Fruit fly (Drosophila melanogaster) whole organism, embryonic: Measurements from ENCODE around the gene scat.

Source experiments
- Asciz ChIP-seq: fragments of 200-800 bp; sonication (Bioruptor generic); optimal IDR thresholded peaks from 2 replicates; lab custom pipeline; 2017; ENCODE audit warnings: missing biosample characterization, mild to moderate bottlenecking, missing genetic modification characterization, missing genetic modification reagents
- Bgb ChIP-seq: fragments of 200-800 bp; sonication (Bioruptor generic); IDR thresholded peaks from 2 replicates; pipeline ENCODE4 v1.3.6; 2022; ENCODE audit warnings: missing biosample characterization, missing genetic modification characterization; ENCODE audit not compliant: partially characterized antibody
- CG10147 ChIP-seq: fragments of 200-800 bp; sonication (Bioruptor generic); optimal IDR thresholded peaks from 2 replicates; lab custom pipeline; 2019; ENCODE audit warnings: missing biosample characterization, mild to moderate bottlenecking, missing genetic modification characterization, moderate library complexity
- CG13287 ChIP-seq: fragments of 200-800 bp; sonication (Bioruptor generic); IDR thresholded peaks from 2 replicates; pipeline ENCODE4 v1.3.6; 2022; ENCODE audit warnings: missing biosample characterization, missing genetic modification characterization; ENCODE audit not compliant: partially characterized antibody
- CG14014 ChIP-seq: fragments of 200-800 bp; sonication (Bioruptor generic); IDR thresholded peaks from 2 replicates; pipeline ENCODE4 v1.3.6; 2022; ENCODE audit warnings: missing biosample characterization, missing genetic modification characterization
- CG14860 ChIP-seq: fragments of 200-800 bp; sonication (Bioruptor generic); IDR thresholded peaks from 3 replicates; pipeline ENCODE4 v1.3.6; 2022; ENCODE audit warnings: missing biosample characterization, missing genetic modification characterization; ENCODE audit not compliant: partially characterized antibody
- CG17328 ChIP-seq: fragments of 200-800 bp; sonication (Bioruptor generic); IDR thresholded peaks from 2 replicates; pipeline ENCODE4 v1.3.6; 2022; ENCODE audit warnings: missing biosample characterization, missing genetic modification characterization
- CG1832 ChIP-seq: fragments of 200-800 bp; sonication (Bioruptor generic); optimal IDR thresholded peaks from 2 replicates; lab custom pipeline; 2017; ENCODE audit warnings: missing biosample characterization, mild to moderate bottlenecking, missing genetic modification characterization, inconsistent platforms
- CG2120 ChIP-seq: fragments of 200-800 bp; sonication (Bioruptor generic); optimal IDR thresholded peaks from 3 replicates; lab custom pipeline; 2016; ENCODE audit warnings: missing biosample characterization, missing genetic modification characterization
- CG2199 ChIP-seq: fragments of 200-800 bp; sonication (Bioruptor generic); IDR thresholded peaks from 3 replicates; pipeline ENCODE4 v1.3.6; 2022; ENCODE audit warnings: missing biosample characterization, missing genetic modification characterization
- CG2875 ChIP-seq: fragments of 200-800 bp; sonication (Bioruptor generic); optimal IDR thresholded peaks from 2 replicates; lab custom pipeline; 2017; ENCODE audit warnings: missing biosample characterization, mild to moderate bottlenecking, missing genetic modification characterization, missing genetic modification reagents
- CG33213 ChIP-seq: fragments of 200-800 bp; sonication (Bioruptor generic); optimal IDR thresholded peaks from 3 replicates; lab custom pipeline; 2016; ENCODE audit warnings: missing biosample characterization, missing genetic modification characterization
- CG6791 ChIP-seq: fragments of 200-800 bp; sonication (Bioruptor generic); IDR thresholded peaks from 3 replicates; pipeline ENCODE4 v1.3.6; 2022; ENCODE audit warnings: missing biosample characterization, missing genetic modification characterization; ENCODE audit not compliant: partially characterized antibody
- CG8388 ChIP-seq: fragments of 200-800 bp; sonication (Bioruptor generic); optimal IDR thresholded peaks from 2 replicates; lab custom pipeline; 2019; ENCODE audit warnings: missing biosample characterization, mild to moderate bottlenecking, missing genetic modification characterization, moderate library complexity
- CG9797 ChIP-seq: fragments of 200-800 bp; sonication (Bioruptor generic); optimal IDR thresholded peaks from 3 replicates; lab custom pipeline; 2018; ENCODE audit warnings: missing biosample characterization, mild to moderate bottlenecking, missing genetic modification characterization
- CTCF ChIP-seq: fragments of 200-800 bp; sonication (Bioruptor generic); optimal IDR thresholded peaks from 2 replicates; lab custom pipeline; 2017; ENCODE audit warnings: missing biosample characterization, mild to moderate bottlenecking, missing genetic modification characterization, moderate library complexity
- D19B ChIP-seq: fragments of 200-800 bp; sonication (Bioruptor generic); optimal IDR thresholded peaks from 2 replicates; lab custom pipeline; 2017; ENCODE audit warnings: missing biosample characterization, mild to moderate bottlenecking, missing genetic modification characterization
- HHEX ChIP-seq: fragments of 200-800 bp; sonication (Bioruptor generic); optimal IDR thresholded peaks from 3 replicates; lab custom pipeline; 2017; ENCODE audit warnings: missing biosample characterization, mild to moderate bottlenecking, missing genetic modification characterization, missing genetic modification reagents
- HLH3B ChIP-seq: fragments of 200-800 bp; sonication (Bioruptor generic); IDR thresholded peaks from 2 replicates; pipeline ENCODE4 v1.3.6; 2022; ENCODE audit warnings: missing biosample characterization, missing genetic modification characterization
- HLHmδ ChIP-seq: fragments of 200-800 bp; sonication (Bioruptor generic); optimal IDR thresholded peaks from 2 replicates; lab custom pipeline; 2018; ENCODE audit warnings: missing biosample characterization, mild to moderate bottlenecking, missing genetic modification characterization, moderate library complexity
- Hand ChIP-seq: fragments of 200-800 bp; sonication (Bioruptor generic); optimal IDR thresholded peaks from 2 replicates; lab custom pipeline; 2017; ENCODE audit warnings: mild to moderate bottlenecking, missing biosample characterization, missing genetic modification reagents, missing genetic modification characterization
- Hmr ChIP-seq: fragments of 200-800 bp; sonication (Bioruptor generic); optimal IDR thresholded peaks from 3 replicates; lab custom pipeline; 2017; ENCODE audit warnings: mild to moderate bottlenecking, missing biosample characterization, missing genetic modification reagents, missing genetic modification characterization
- Hr51 ChIP-seq, 2 experiments: fragments of 200-800 bp; sonication (Bioruptor generic); optimal IDR thresholded peaks; 2 replicates in 1 of 2; 3 replicates in 1 of 2; lab custom pipeline; 2016 to 2018; ENCODE audit warnings: missing biosample characterization in 2 of 2, missing genetic modification characterization in 2 of 2, mild to moderate bottlenecking in 1 of 2, moderate library complexity in 1 of 2
- Hr78 ChIP-seq, 2 experiments: fragments of 200-800 bp in 1 of 2; fragments of >200 bp in 1 of 2; sonication (Bioruptor generic) in 1 of 2; optimal IDR thresholded peaks; 2 replicates each; lab custom pipeline; 2017 to 2019; ENCODE audit warnings: missing biosample characterization in 2 of 2, missing genetic modification characterization in 2 of 2, mild to moderate bottlenecking in 1 of 2, moderate library complexity in 1 of 2
- Neu2 ChIP-seq: fragments of 200-800 bp; sonication (Bioruptor generic); optimal IDR thresholded peaks from 3 replicates; lab custom pipeline; 2016; ENCODE audit warnings: missing biosample characterization, missing genetic modification characterization, borderline replicate concordance
- NfI ChIP-seq: fragments of 200-800 bp; sonication (Bioruptor generic); optimal IDR thresholded peaks from 3 replicates; lab custom pipeline; 2018; ENCODE audit warnings: missing biosample characterization, mild to moderate bottlenecking, missing genetic modification characterization, moderate library complexity
- Scr ChIP-seq: fragments of 200-800 bp; sonication (Bioruptor generic); IDR thresholded peaks from 2 replicates; pipeline ENCODE4 v1.3.6; 2022; ENCODE audit warnings: missing biosample characterization, missing genetic modification characterization; ENCODE audit not compliant: partially characterized antibody
- Sox102F ChIP-seq: fragments of 200-800 bp; sonication (Bioruptor generic); optimal IDR thresholded peaks from 2 replicates; lab custom pipeline; 2018; ENCODE audit warnings: missing biosample characterization, mild to moderate bottlenecking, missing genetic modification characterization, moderate library complexity
- Sry-δ ChIP-seq: fragments of 200-800 bp; sonication (Bioruptor generic); optimal IDR thresholded peaks from 2 replicates; lab custom pipeline; 2016; ENCODE audit warnings: missing biosample characterization, missing genetic modification characterization
- bbx ChIP-seq: fragments of 200-800 bp; sonication (Bioruptor generic); IDR thresholded peaks from 2 replicates; pipeline ENCODE4 v1.3.6; 2022; ENCODE audit warnings: missing biosample characterization, missing genetic modification characterization; ENCODE audit not compliant: partially characterized antibody
- bsh ChIP-seq, 2 experiments: fragments of 200-800 bp; sonication (Bioruptor generic); optimal IDR thresholded peaks; 2 replicates each; lab custom pipeline; 2017 to 2018; ENCODE audit warnings: mild to moderate bottlenecking in 2 of 2, missing biosample characterization in 2 of 2, missing genetic modification characterization in 2 of 2, moderate library complexity in 1 of 2
- danr ChIP-seq: fragments of 200-800 bp; sonication (Bioruptor generic); IDR thresholded peaks from 2 replicates; pipeline ENCODE4 v1.3.6; 2022; ENCODE audit warnings: missing biosample characterization, missing genetic modification characterization
- jumu ChIP-seq: fragments of 200-800 bp; sonication (Bioruptor generic); optimal IDR thresholded peaks from 3 replicates; lab custom pipeline; 2016; ENCODE audit warnings: missing biosample characterization, missing genetic modification characterization
- knrl ChIP-seq: fragments of 200-800 bp; sonication (Bioruptor generic); IDR thresholded peaks from 3 replicates; pipeline ENCODE4 v1.3.6; 2022; ENCODE audit warnings: missing biosample characterization, missing genetic modification characterization; ENCODE audit not compliant: partially characterized antibody
- lov ChIP-seq, 2 experiments: fragments of 200-800 bp in 1 of 2; fragments of >200 bp in 1 of 2; sonication (Bioruptor generic) in 1 of 2; IDR thresholded peaks in 1 of 2; optimal IDR thresholded peaks in 1 of 2; 2 replicates in 1 of 2; 3 replicates in 1 of 2; pipeline versions ENCODE4 v1.3.6 to Lab custom; 2017 to 2022; ENCODE audit warnings: missing biosample characterization in 1 of 2, missing genetic modification characterization in 1 of 2
- nerfin-1 ChIP-seq: fragments of 200-800 bp; sonication (Bioruptor generic); optimal IDR thresholded peaks from 3 replicates; lab custom pipeline; 2019; ENCODE audit warnings: missing biosample characterization, mild to moderate bottlenecking, missing genetic modification characterization, moderate library complexity
- onecut ChIP-seq: fragments of 200-800 bp; sonication (Bioruptor generic); IDR thresholded peaks from 2 replicates; pipeline ENCODE4 v1.3.6; 2022; ENCODE audit warnings: missing biosample characterization, missing genetic modification characterization
- pita ChIP-seq: fragments of 200-800 bp; sonication (Bioruptor generic); optimal IDR thresholded peaks from 2 replicates; lab custom pipeline; 2017; ENCODE audit warnings: missing biosample characterization, mild to moderate bottlenecking, missing genetic modification characterization
- pzg ChIP-seq: fragments of 200-800 bp; sonication (Bioruptor generic); optimal IDR thresholded peaks from 3 replicates; lab custom pipeline; 2018; ENCODE audit warnings: missing biosample characterization, mild to moderate bottlenecking, missing genetic modification characterization, moderate library complexity
- ro ChIP-seq: fragments of 200-800 bp; sonication (Bioruptor generic); IDR thresholded peaks from 2 replicates; pipeline ENCODE4 v1.3.6; 2022; ENCODE audit warnings: missing biosample characterization, missing genetic modification characterization
- seq ChIP-seq: fragments of 200-800 bp; sonication (Bioruptor generic); IDR thresholded peaks from 2 replicates; pipeline ENCODE4 v1.3.6; 2022; ENCODE audit warnings: missing biosample characterization, missing genetic modification characterization
- slbo ChIP-seq: fragments of 200-800 bp; sonication (Bioruptor generic); IDR thresholded peaks from 2 replicates; pipeline ENCODE4 v1.3.6; 2022; ENCODE audit warnings: missing biosample characterization, missing genetic modification characterization
- sr ChIP-seq: fragments of 200-800 bp; sonication (Bioruptor generic); IDR thresholded peaks from 3 replicates; pipeline ENCODE4 v1.3.6; 2022; ENCODE audit warnings: missing biosample characterization, missing genetic modification characterization
- stc ChIP-seq: fragments of 200-800 bp; sonication (Bioruptor generic); IDR thresholded peaks from 2 replicates; pipeline ENCODE4 v1.3.6; 2022; ENCODE audit warnings: missing biosample characterization, missing genetic modification characterization
- trem ChIP-seq: fragments of 200-800 bp; optimal IDR thresholded peaks from 3 replicates; lab custom pipeline; 2019; ENCODE audit warnings: missing biosample characterization, mild to moderate bottlenecking, missing genetic modification characterization, moderate library complexity
- twi ChIP-seq: fragments of 200-800 bp; optimal IDR thresholded peaks from 2 replicates; lab custom pipeline; 2019; ENCODE audit warnings: missing biosample characterization, mild to moderate bottlenecking, missing genetic modification characterization, moderate library complexity
- zen ChIP-seq: fragments of 200-800 bp; sonication (Bioruptor generic); optimal IDR thresholded peaks from 3 replicates; lab custom pipeline; 2018; ENCODE audit warnings: missing biosample characterization, mild to moderate bottlenecking, missing genetic modification characterization, moderate library complexity
- zen2 ChIP-seq: fragments of 200-800 bp; sonication (Bioruptor generic); IDR thresholded peaks from 3 replicates; pipeline ENCODE4 v1.3.6; 2022; ENCODE audit warnings: missing biosample characterization, missing genetic modification characterization; ENCODE audit not compliant: partially characterized antibody

scat gene

DNA sequence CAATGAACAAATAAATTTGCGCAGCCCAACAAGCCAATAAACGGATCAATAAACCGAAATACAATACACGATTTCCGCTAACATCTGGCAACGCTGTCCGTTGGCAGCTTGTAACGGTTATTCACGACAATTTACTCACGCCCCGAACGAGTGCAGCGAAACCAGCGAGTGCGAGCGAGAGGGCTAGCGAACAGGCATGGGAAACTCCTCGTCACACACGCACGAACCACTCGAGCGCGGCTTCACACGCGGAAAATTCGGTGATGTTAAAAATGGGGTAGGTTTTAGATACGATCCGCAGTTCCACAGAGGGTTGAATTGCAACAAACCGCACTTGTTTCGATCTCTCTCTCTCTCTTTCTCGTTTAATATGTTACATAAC is 28.9 kb downstream of the scat start (continued):
- TF ChIP-seq Sry-δ (peak; percentile 37), bbx (GFP tag; lab: Robert Waterston, UW) (peak; percentile 57), Sox102F (GFP tag; lab: Kevin White, UChicago) (no peak), CG2120 (no peak), danr (GFP tag; lab: Robert Waterston, UW) (no peak), ro (GFP tag; lab: Robert Waterston, UW) (no peak), onecut (peak; percentile 82), sr (GFP tag; lab: Robert Waterston, UW) (no peak), CG33213 (GFP tag; lab: Kevin White, UChicago) (no peak), bsh (GFP tag; optimal IDR thresholded peaks at IDR 0.05; lab: Kevin White, UChicago) (no peak), CG9797 (GFP tag; lab: Kevin White, UChicago) (peak; percentile 24), HLHmδ (GFP tag; lab: Kevin White, UChicago) (peak; percentile 28), Hand (GFP tag; lab: Kevin White, UChicago) (no peak), zen2 (GFP tag; lab: Robert Waterston, UW) (no peak), Hr78 (GFP tag; optimal IDR thresholded peaks at IDR 0.05; lab: Kevin White, UChicago) (no peak), CG2875 (GFP tag; lab: Kevin White, UChicago) (no peak), Hmr (GFP tag; lab: Kevin White, UChicago) (peak; percentile 22), stc (no peak), nerfin-1 (tag; lab: Kevin White, UChicago) (peak; percentile 38), seq (GFP tag; lab: Robert Waterston, UW) (peak; percentile 56), CG8388 (GFP tag; lab: Kevin White, UChicago) (no peak), jumu (GFP tag; lab: Kevin White, UChicago) (no peak), CG10147 (GFP tag; lab: Kevin White, UChicago) (no peak), twi (peak; percentile 4), pita (no peak), pzg (GFP tag; lab: Kevin White, UChicago) (peak; percentile 9), slbo (GFP tag; lab: Robert Waterston, UW) (0 out of 2 replicates have a peak, but pooled peaks have one; percentile 20), CG17328 (no peak), CG1832 (GFP tag; lab: Kevin White, UChicago) (peak; percentile 77), CG13287 (GFP tag; lab: Robert Waterston, UW) (peak; percentile 30; the same call in 1 of the 2 replicates), Hr51 (GFP tag; optimal IDR thresholded peaks at IDR 0.05; lab: Kevin White, UChicago) (no peak), CG2199 (GFP tag; lab: Robert Waterston, UW) (peak; percentile 65; the same call in 2 of the 3 replicates), Neu2 (GFP tag; lab: Kevin White, UChicago) (no peak), D19B (no peak)

DNA sequence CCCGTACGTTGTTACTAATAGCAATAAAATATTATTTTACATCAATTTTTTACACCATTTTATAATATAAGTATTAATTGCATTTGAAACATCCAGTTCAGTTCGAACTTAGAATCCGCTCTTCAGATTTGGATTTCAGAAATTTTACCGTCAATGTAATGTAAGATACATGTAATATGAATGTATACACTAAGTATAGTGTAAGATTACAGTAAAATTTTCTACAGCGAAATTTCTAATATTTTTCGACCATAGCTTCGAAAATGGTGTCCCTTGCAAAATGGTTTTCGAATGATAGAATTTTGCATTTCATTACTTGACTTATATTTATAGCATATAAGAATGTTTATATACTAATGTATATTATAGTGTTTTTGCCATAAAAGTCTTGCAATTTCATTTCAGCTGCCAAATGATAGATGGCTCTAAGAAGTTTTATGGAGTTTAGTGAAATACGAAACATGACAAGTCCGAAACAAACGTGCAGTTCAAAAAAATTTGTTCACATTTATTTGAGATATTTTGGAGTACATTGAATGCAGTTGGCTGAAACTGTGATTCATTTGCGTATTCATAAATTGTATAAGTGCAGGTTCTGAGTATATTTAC is 33.4 kb downstream of the scat start:
- no peak for TF ChIP-seq lov (optimal IDR thresholded peaks at IDR 0.05; lab: Kevin White, UChicago)
- TF ChIP-seq lov (GFP tag; IDR thresholded peaks at IDR 0.05; lab: Robert Waterston, UW): peak; percentile 12; the same call in 1 of the 3 replicates
- TF ChIP-seq knrl (GFP tag; lab: Robert Waterston, UW): peak; percentile 57; the same call in 2 of the 3 replicates
- TF ChIP-seq CTCF: peak; percentile 90
- peak; percentile 2 for TF ChIP-seq NfI
- peak; percentile 6 for TF ChIP-seq trem
- no peak for TF ChIP-seq CG14014 (GFP tag; lab: Robert Waterston, UW)
- peak; percentile 39; the same call in 1 of the 3 replicates for TF ChIP-seq CG6791 (GFP tag; lab: Robert Waterston, UW)
- peak; percentile 5 for TF ChIP-seq HHEX
- peak; percentile 9; the same call in 1 of the 2 replicates for TF ChIP-seq HLH3B
- peak; percentile 82; the same call in 2 of the 3 replicates for TF ChIP-seq CG2199 (GFP tag; lab: Robert Waterston, UW)
- peak; percentile 16 for TF ChIP-seq zen
- 0 out of 2 replicates have a peak, but pooled peaks have one; percentile 36 for TF ChIP-seq Scr (GFP tag; lab: Robert Waterston, UW)
- peak in 1 of 2 experiments; percentile 1 for TF ChIP-seq Hr51 (GFP tag; optimal IDR thresholded peaks at IDR 0.05; lab: Kevin White, UChicago)
- TF ChIP-seq Bgb (GFP tag; lab: Robert Waterston, UW): peak; percentile 78
- peak; percentile 23 for TF ChIP-seq Asciz (GFP tag; lab: Kevin White, UChicago)
- TF ChIP-seq CG14860 (GFP tag; lab: Robert Waterston, UW): peak; percentile 61; the same call in 1 of the 3 replicates
